Fruit fly (Drosophila melanogaster): ENCODE measurements around the gene TyrR.
A peak's percentile ranks its signal among the peaks of the same experiment; 100 is the strongest.

The TyrR gene

dm6 chr3R:17706971-17707406, 56.0 kb downstream of the TyrR start (continued):
- no peak for TF ChIP-seq CG9797 (GFP tag; optimal IDR thresholded peaks at IDR 0.05)
- peak in 1 of 2 experiments; percentile 57 for TF ChIP-seq Pdp1 (GFP tag; optimal IDR thresholded peaks at IDR 0.05)
- no peak for TF ChIP-seq CG7745 (tag; optimal IDR thresholded peaks at IDR 0.05)
- TF ChIP-seq onecut (GFP tag; IDR thresholded peaks at IDR 0.05): no peak
- TF ChIP-seq dysf (GFP tag; IDR thresholded peaks at IDR 0.05): no peak
- no peak for TF ChIP-seq CG2129 (GFP tag; IDR thresholded peaks at IDR 0.05; ENCODE audit: partially characterized antibody)
- no peak for TF ChIP-seq Gsc (GFP tag; IDR thresholded peaks at IDR 0.05)
- TF ChIP-seq Adf1 (GFP tag; IDR thresholded peaks at IDR 0.05): peak; percentile 21; the same call in 1 of the 2 replicates
- TF ChIP-seq Ptx1 (GFP tag; IDR thresholded peaks at IDR 0.05): no peak
- TF ChIP-seq Dll (GFP tag; IDR thresholded peaks at IDR 0.05; ENCODE audit: partially characterized antibody): no peak
- TF ChIP-seq CG5180 (GFP tag; optimal IDR thresholded peaks at IDR 0.05): peak; percentile 44
- TF ChIP-seq bab2 (GFP tag; optimal IDR thresholded peaks at IDR 0.05): no peak
- TF ChIP-seq E2f2 (GFP tag; IDR thresholded peaks at IDR 0.05): no peak
- TF ChIP-seq CG3847 (GFP tag; IDR thresholded peaks at IDR 0.05): 0 out of 2 replicates have a peak, but pooled peaks have one; percentile 5
- TF ChIP-seq br (optimal IDR thresholded peaks at IDR 0.05): no peak
- TF ChIP-seq psq (GFP tag; optimal IDR thresholded peaks at IDR 0.05): no peak
- TF ChIP-seq chif (GFP tag; optimal IDR thresholded peaks at IDR 0.05): no peak
- TF ChIP-seq Sry-β (GFP tag; optimal IDR thresholded peaks at IDR 0.05): no peak
- TF ChIP-seq H2.0 (GFP tag; IDR thresholded peaks at IDR 0.05): no peak
- no peak for TF ChIP-seq ase (GFP tag; IDR thresholded peaks at IDR 0.05)
- TF ChIP-seq crc (GFP tag; optimal IDR thresholded peaks at IDR 0.05): no peak
- TF ChIP-seq bsh (GFP tag; optimal IDR thresholded peaks at IDR 0.05): no peak
- no peak for TF ChIP-seq ATbp (GFP tag; optimal IDR thresholded peaks at IDR 0.05)
- peak; percentile 4 for TF ChIP-seq tap (tag; optimal IDR thresholded peaks at IDR 0.05)
- TF ChIP-seq CG18599 (GFP tag; optimal IDR thresholded peaks at IDR 0.05): peak; percentile 26

dm6 chr3R:17705899-17706831, 56.8 kb downstream of the TyrR start:
- TF ChIP-seq CG10543 (GFP tag; optimal IDR thresholded peaks at IDR 0.05): no peak
- TF ChIP-seq CG2116 (GFP tag; optimal IDR thresholded peaks at IDR 0.05): no peak
- TF ChIP-seq chinmo (GFP tag; IDR thresholded peaks at IDR 0.05; ENCODE audit: partially characterized antibody): peak; percentile 54; the same call in 1 of the 4 replicates
- peak; percentile 19 for TF ChIP-seq CG15696 (tag; optimal IDR thresholded peaks at IDR 0.05)
- TF ChIP-seq Stat92E (GFP tag; optimal IDR thresholded peaks at IDR 0.05): peak in 1 of 3 experiments; percentile 32
- TF ChIP-seq CG4707 (GFP tag; optimal IDR thresholded peaks at IDR 0.05): no peak
- no peak for TF ChIP-seq kah (GFP tag; optimal IDR thresholded peaks at IDR 0.05)
- TF ChIP-seq nerfin-1 (tag; optimal IDR thresholded peaks at IDR 0.05): no peak
- no peak for TF ChIP-seq CG4328 (GFP tag; optimal IDR thresholded peaks at IDR 0.05)
- TF ChIP-seq eyg (GFP tag; optimal IDR thresholded peaks at IDR 0.05): no peak
- no peak for TF ChIP-seq CG16813 (GFP tag; IDR thresholded peaks at IDR 0.05; ENCODE audit: partially characterized antibody)
- no peak for TF ChIP-seq bab2 (GFP tag; optimal IDR thresholded peaks at IDR 0.05)
- TF ChIP-seq twi (tag; optimal IDR thresholded peaks at IDR 0.05): peak; percentile 55
- TF ChIP-seq NC2β (GFP tag; optimal IDR thresholded peaks at IDR 0.05): no peak
- TF ChIP-seq CG32532 (GFP tag; IDR thresholded peaks at IDR 0.05): 0 out of 2 replicates have a peak, but pooled peaks have one; percentile 21
- TF ChIP-seq lola (GFP tag; optimal IDR thresholded peaks at IDR 0.05): no peak
- TF ChIP-seq Mad (GFP tag; optimal IDR thresholded peaks at IDR 0.05): no peak
- no peak for TF ChIP-seq Hr51 (GFP tag; optimal IDR thresholded peaks at IDR 0.05)
- no peak for TF ChIP-seq CG15073 (GFP tag; optimal IDR thresholded peaks at IDR 0.05)
- peak; percentile 40 for TF ChIP-seq nom (GFP tag; optimal IDR thresholded peaks at IDR 0.05)
- peak; percentile 38; the same call in 1 of the 2 replicates for TF ChIP-seq CG4360 (GFP tag; IDR thresholded peaks at IDR 0.05)
- TF ChIP-seq NfI (GFP tag; optimal IDR thresholded peaks at IDR 0.05): no peak
- peak; percentile 45 for TF ChIP-seq ERR (GFP tag; optimal IDR thresholded peaks at IDR 0.05)

Data from whole organism, embryonic.